Worm (Caenorhabditis elegans) whole organism, L4 larva: ENCODE data around the gene slcr-46.3.

Experiments
- D1046.2 ChIP-seq: fragments of 200-800 bp; sonication (Bioruptor generic); IDR thresholded peaks from 2 replicates; pipeline ENCODE4 v1.3.6; 2022; ENCODE audit warnings: missing genetic modification characterization, missing compliant biosample characterization
- F10B5.3 ChIP-seq: sonication (generic microtip); optimal IDR thresholded peaks from 2 replicates; lab custom pipeline; 2016; ENCODE audit warnings: mild to moderate bottlenecking, missing genetic modification characterization, missing compliant biosample characterization
- F26F4.8 ChIP-seq: fragments of 200-800 bp; sonication (Bioruptor generic); conservative IDR thresholded peaks from 2 replicates; pipeline ENCODE4 v1.3.6; 2022; ENCODE audit warnings: missing genetic modification characterization, missing compliant biosample characterization
- R02D3.7 ChIP-seq: fragments of 150-350 bp; sonication (generic microtip); optimal IDR thresholded peaks from 3 replicates; lab custom pipeline; 2014; ENCODE audit warnings: missing biosample characterization, missing genetic modification characterization
- T20F7.1 ChIP-seq: fragments of 200-800 bp; sonication (Bioruptor generic); optimal IDR thresholded peaks from 2 replicates; lab custom pipeline; 2018; ENCODE audit warnings: mild to moderate bottlenecking, missing genetic modification characterization, missing compliant biosample characterization
- Y5F2A.4 ChIP-seq: fragments of 200-800 bp; sonication (Bioruptor generic); optimal IDR thresholded peaks from 2 replicates; lab custom pipeline; 2018; ENCODE audit warnings: mild to moderate bottlenecking, missing genetic modification characterization, missing compliant biosample characterization
- Y75B8A.6 ChIP-seq: fragments of 200-800 bp; sonication (Bioruptor generic); IDR thresholded peaks from 2 replicates; pipeline ENCODE4 v1.3.6; 2022; ENCODE audit warnings: missing genetic modification reagents, missing genetic modification characterization, missing compliant biosample characterization
- aly-2 ChIP-seq: sonication (generic microtip); optimal IDR thresholded peaks from 2 replicates; lab custom pipeline; 2018; ENCODE audit warnings: missing biosample characterization, missing genetic modification characterization
- ama-1 ChIP-seq: fragments of 150-350 bp; optimal IDR thresholded peaks from 2 replicates; lab custom pipeline; 2014; ENCODE audit warnings: inconsistent platforms, mixed read lengths
- cey-2 ChIP-seq: sonication (generic microtip); optimal IDR thresholded peaks from 3 replicates; lab custom pipeline; 2017; ENCODE audit warnings: missing genetic modification characterization, mild to moderate bottlenecking, missing compliant biosample characterization, antibody characterized with exemption, borderline replicate concordance; ENCODE audit not compliant: insufficient read depth
- daf-16 ChIP-seq, 3 experiments: sonication (generic microtip); optimal IDR thresholded peaks; 2 replicates each; lab custom pipeline; 2016 to 2017; ENCODE audit warnings: missing genetic modification characterization in 3 of 3, missing genetic modification reagents in 3 of 3, mild to moderate bottlenecking in 2 of 3, missing compliant biosample characterization in 2 of 3, missing biosample characterization in 1 of 3, moderate library complexity in 1 of 3
- daf-8 ChIP-seq: fragments of 200-800 bp; sonication (Bioruptor generic); IDR thresholded peaks from 2 replicates; pipeline ENCODE4 v1.3.6; 2022; ENCODE audit warnings: missing genetic modification characterization, missing compliant biosample characterization
- duxl-1 ChIP-seq: sonication (generic microtip); optimal IDR thresholded peaks from 2 replicates; lab custom pipeline; 2016; ENCODE audit warnings: mild to moderate bottlenecking, missing genetic modification characterization, moderate library complexity, missing compliant biosample characterization; ENCODE audit not compliant: poor library complexity
- fkh-10 ChIP-seq: fragments of 150-350 bp; optimal IDR thresholded peaks from 2 replicates; lab custom pipeline; 2014; ENCODE audit warnings: missing biosample characterization, missing genetic modification reagents, missing genetic modification characterization
- gei-8 ChIP-seq: fragments of 200-800 bp; sonication (Bioruptor generic); optimal IDR thresholded peaks from 2 replicates; lab custom pipeline; 2018; ENCODE audit warnings: mild to moderate bottlenecking, missing genetic modification characterization, missing compliant biosample characterization
- hif-1 ChIP-seq, 2 experiments: sonication (generic microtip); optimal IDR thresholded peaks; 2 replicates each; lab custom pipeline; 2016 to 2017; ENCODE audit warnings: missing compliant biosample characterization in 2 of 2, missing genetic modification characterization in 2 of 2, missing genetic modification reagents in 2 of 2, missing genotype in 2 of 2, mild to moderate bottlenecking in 1 of 2
- hmg-1.1 ChIP-seq: fragments of 200-800 bp; sonication (Bioruptor generic); IDR thresholded peaks from 2 replicates; pipeline ENCODE4 v1.3.6; 2022; ENCODE audit warnings: missing genetic modification reagents, missing genetic modification characterization, missing compliant biosample characterization
- jun-1 ChIP-seq: fragments of 150-350 bp; optimal IDR thresholded peaks from 2 replicates; lab custom pipeline; 2014; ENCODE audit warnings: missing biosample characterization, missing genetic modification reagents, missing genetic modification characterization
- lin-29 ChIP-seq: fragments of 200-800 bp; sonication (Bioruptor generic); IDR thresholded peaks from 2 replicates; pipeline ENCODE4 v1.3.6; 2022; ENCODE audit warnings: missing genetic modification reagents, missing genetic modification characterization, missing compliant biosample characterization
- lin-39 ChIP-seq: fragments of 150-350 bp; optimal IDR thresholded peaks from 2 replicates; lab custom pipeline; 2014; ENCODE audit warnings: missing biosample characterization, missing genetic modification reagents, missing genetic modification characterization
- madf-5 ChIP-seq, 2 experiments: fragments of 200-800 bp; sonication (Bioruptor generic); IDR thresholded peaks; 2 replicates each; pipeline ENCODE4 v1.3.6; 2022; ENCODE audit warnings: missing compliant biosample characterization in 2 of 2, missing genetic modification characterization in 2 of 2
- mes-2 ChIP-seq: sonication (generic microtip); optimal IDR thresholded peaks from 2 replicates; lab custom pipeline; 2016; ENCODE audit warnings: missing genotype, mild to moderate bottlenecking, missing genetic modification characterization, missing compliant biosample characterization; ENCODE audit not compliant: poor library complexity, severe bottlenecking
- mxl-2 ChIP-seq: fragments of 200-800 bp; sonication (Bioruptor generic); conservative IDR thresholded peaks from 2 replicates; pipeline ENCODE4 v1.3.6; 2022; ENCODE audit warnings: missing genetic modification reagents, missing genetic modification characterization, missing compliant biosample characterization
- mxl-3 ChIP-seq: fragments of 200-800 bp; sonication (Bioruptor generic); optimal IDR thresholded peaks from 2 replicates; lab custom pipeline; 2018; ENCODE audit warnings: mild to moderate bottlenecking, missing genetic modification characterization, missing compliant biosample characterization
- nhr-10 ChIP-seq: fragments of 150-350 bp; optimal IDR thresholded peaks from 2 replicates; lab custom pipeline; 2014; ENCODE audit warnings: missing biosample characterization, missing genetic modification characterization
- nhr-102 ChIP-seq: sonication (generic microtip); optimal IDR thresholded peaks from 2 replicates; lab custom pipeline; 2016; ENCODE audit warnings: mild to moderate bottlenecking, missing genetic modification characterization, moderate library complexity, missing compliant biosample characterization
- nhr-11 ChIP-seq: fragments of 150-350 bp; optimal IDR thresholded peaks from 2 replicates; lab custom pipeline; 2014; ENCODE audit warnings: missing biosample characterization, missing genetic modification characterization
- nhr-28 ChIP-seq: fragments of 150-350 bp; optimal IDR thresholded peaks from 2 replicates; lab custom pipeline; 2014; ENCODE audit warnings: missing biosample characterization, missing genetic modification characterization
- nhr-48 ChIP-seq: sonication (generic microtip); optimal IDR thresholded peaks from 2 replicates; lab custom pipeline; 2016; ENCODE audit warnings: mild to moderate bottlenecking, missing genetic modification characterization, missing compliant biosample characterization
- nhr-6 ChIP-seq: fragments of 150-350 bp; optimal IDR thresholded peaks from 2 replicates; lab custom pipeline; 2014; ENCODE audit warnings: missing biosample characterization, missing genetic modification characterization
- nhr-76 ChIP-seq: fragments of 150-350 bp; optimal IDR thresholded peaks from 2 replicates; lab custom pipeline; 2014; ENCODE audit warnings: missing biosample characterization, missing genetic modification characterization
- pqm-1 ChIP-seq: sonication (generic microtip); optimal IDR thresholded peaks from 2 replicates; lab custom pipeline; 2017; ENCODE audit warnings: missing biosample characterization, missing genetic modification characterization
- set-16 ChIP-seq: fragments of 200-800 bp; sonication (Bioruptor generic); IDR thresholded peaks from 2 replicates; pipeline ENCODE4 v1.3.6; 2022; ENCODE audit warnings: missing genetic modification reagents, missing genetic modification characterization, missing compliant biosample characterization
- skn-1 ChIP-seq: fragments of 150-350 bp; optimal IDR thresholded peaks from 2 replicates; lab custom pipeline; 2014; ENCODE audit warnings: missing biosample characterization, missing genetic modification characterization
- spr-1 ChIP-seq: sonication (generic microtip); optimal IDR thresholded peaks from 2 replicates; lab custom pipeline; 2016; ENCODE audit warnings: mild to moderate bottlenecking, missing genetic modification characterization, missing compliant biosample characterization
- tra-1 ChIP-seq: fragments of 200-800 bp; sonication (Bioruptor generic); IDR thresholded peaks from 2 replicates; pipeline ENCODE4 v1.3.6; 2022; ENCODE audit warnings: missing genetic modification reagents, missing genetic modification characterization, missing compliant biosample characterization
- unc-39 ChIP-seq: sonication (generic microtip); optimal IDR thresholded peaks from 2 replicates; lab custom pipeline; 2017; ENCODE audit warnings: missing biosample characterization, missing genetic modification characterization
- unc-62 ChIP-seq, 3 experiments: fragments of 150-350 bp in 1 of 3; sonication (generic microtip); optimal IDR thresholded peaks in 2 of 3; peaks in 1 of 3; 1 replicate in 1 of 3; 2 replicates in 2 of 3; lab custom pipeline; 2014 to 2017; ENCODE audit warnings: missing biosample characterization in 3 of 3, missing genetic modification characterization in 3 of 3, missing genetic modification reagents in 3 of 3, missing genotype in 1 of 3
- zag-1 ChIP-seq: fragments of 150-350 bp; optimal IDR thresholded peaks from 2 replicates; lab custom pipeline; 2014; ENCODE audit warnings: missing biosample characterization, missing genetic modification characterization
- zip-11 ChIP-seq: fragments of 200-800 bp; sonication (Bioruptor generic); IDR thresholded peaks from 2 replicates; pipeline ENCODE4 v1.3.6; 2022; ENCODE audit warnings: missing genetic modification characterization, missing compliant biosample characterization
- ztf-11 ChIP-seq: fragments of 150-350 bp; optimal IDR thresholded peaks from 2 replicates; lab custom pipeline; 2014; ENCODE audit warnings: missing biosample characterization, missing genetic modification characterization

Gene slcr-46.3

ce11 chrV:9764552-9764951 is 40.6 kb upstream of the slcr-46.3 start:
- TF ChIP-seq F26F4.8 (GFP tag; lab: Robert Waterston, UW) (no peak), unc-62 (GFP tag; optimal IDR thresholded peaks at IDR 0.05 in 1 of 2; lab: Kevin White, UChicago) (peak in 1 of 2 experiments; percentile 97), unc-62 (tag; optimal IDR thresholded peaks at IDR 0.05; lab: Kevin White, UChicago) (no peak), mxl-2 (GFP tag; lab: Robert Waterston, UW) (no peak), R02D3.7 (tag; lab: Kevin White, UChicago) (no peak), cey-2 (no peak), Y75B8A.6 (GFP tag; lab: Robert Waterston, UW) (no peak)

ce11 chrV:9763759-9764158 is 39.9 kb upstream of the slcr-46.3 start:
- TF ChIP-seq Y5F2A.4 (GFP tag; lab: Kevin White, UChicago) (no peak), tra-1 (no peak), jun-1 (tag; lab: Kevin White, UChicago) (no peak), madf-5 (GFP tag; IDR thresholded peaks at IDR 0.05; lab: Robert Waterston, UW) (no peak), nhr-102 (tag; lab: Kevin White, UChicago) (no peak), lin-29 (no peak), F10B5.3 (tag; lab: Kevin White, UChicago) (no peak), pqm-1 (tag; lab: Kevin White, UChicago) (no peak), nhr-28 (tag; lab: Kevin White, UChicago) (no peak), unc-39 (tag; lab: Kevin White, UChicago) (no peak), D1046.2 (GFP tag; lab: Robert Waterston, UW) (no peak), aly-2 (tag; lab: Kevin White, UChicago) (no peak), spr-1 (tag; lab: Kevin White, UChicago) (no peak), zip-11 (GFP tag; lab: Robert Waterston, UW) (no peak), mes-2 (no peak), daf-16 (GFP tag; optimal IDR thresholded peaks at IDR 0.05; lab: Kevin White, UChicago) (no peak), daf-16 (tag; optimal IDR thresholded peaks at IDR 0.05; lab: Kevin White, UChicago) (no peak), daf-8 (GFP tag; lab: Robert Waterston, UW) (no peak)
- TF ChIP-seq, all 104 proteins: peak for 0

- no peak for TF ChIP-seq mxl-3 (GFP tag; lab: Kevin White, UChicago)
- no peak for TF ChIP-seq hif-1 (tag; optimal IDR thresholded peaks at IDR 0.05; lab: Kevin White, UChicago)
- TF ChIP-seq nhr-11: no peak
- no peak for TF ChIP-seq lin-39 (tag; lab: Kevin White, UChicago)
- TF ChIP-seq fkh-10 (GFP tag; lab: Kevin White, UChicago): no peak
- TF ChIP-seq nhr-48 (tag; lab: Kevin White, UChicago): no peak
- no peak for TF ChIP-seq ama-1 (lab: Kevin White, UChicago)
- TF ChIP-seq set-16 (GFP tag; lab: Robert Waterston, UW): no peak
- no peak for TF ChIP-seq skn-1 (tag; lab: Kevin White, UChicago)
- TF ChIP-seq nhr-76: no peak
- no peak for TF ChIP-seq hmg-1.1 (GFP tag; lab: Robert Waterston, UW)
- TF ChIP-seq zag-1 (tag; lab: Kevin White, UChicago): no peak
- TF ChIP-seq T20F7.1: no peak
- TF ChIP-seq ztf-11: no peak
- no peak for TF ChIP-seq nhr-6 (tag; lab: Kevin White, UChicago)
- no peak for TF ChIP-seq nhr-10 (tag; lab: Kevin White, UChicago)
- TF ChIP-seq duxl-1 (tag; lab: Kevin White, UChicago): no peak
- no peak for TF ChIP-seq F26F4.8 (GFP tag; lab: Robert Waterston, UW)
- TF ChIP-seq gei-8 (GFP tag; lab: Kevin White, UChicago): no peak
Observed at ce11 chrV:9758437-9758836, 34.5 kb upstream of the slcr-46.3 start.
